Fruit fly (Drosophila melanogaster): ENCODE measurements around the gene fz4.

The fz4 gene

DNA sequence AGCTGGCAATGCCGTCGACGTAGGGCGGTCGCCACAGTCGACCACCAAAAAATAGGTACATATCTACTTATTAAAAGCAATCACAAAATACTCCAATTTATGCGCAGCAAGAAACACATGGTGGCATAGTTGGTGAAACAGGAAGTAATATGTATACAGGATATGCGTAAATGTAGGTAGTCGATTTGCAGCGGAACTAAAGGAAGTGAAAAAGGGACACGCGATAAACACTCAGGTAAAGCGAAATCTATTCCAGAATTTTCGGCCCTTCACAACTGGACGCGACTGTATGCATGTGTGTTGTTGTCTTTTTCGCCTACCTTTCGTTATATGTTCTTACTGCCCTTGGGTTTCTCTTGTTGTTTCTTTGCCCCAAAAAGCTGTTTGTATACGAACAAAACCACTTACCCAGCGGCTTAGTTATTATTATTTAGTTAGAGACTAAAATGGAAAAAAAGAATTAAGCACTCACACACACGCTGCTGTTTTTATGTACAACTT, 13.6 kb downstream of the fz4 start (continued):
- TF ChIP-seq Blimp-1 (GFP tag; optimal IDR thresholded peaks at IDR 0.05) (peak; percentile 53), acj6 (GFP tag; optimal IDR thresholded peaks at IDR 0.05) (peak; percentile 58), CG8632 (GFP tag; optimal IDR thresholded peaks at IDR 0.05) (peak; percentile 77), pdm3 (GFP tag; optimal IDR thresholded peaks at IDR 0.05) (peak; percentile 74), CG9139 (GFP tag; optimal IDR thresholded peaks at IDR 0.05) (peak; percentile 46), fkh (GFP tag; optimal IDR thresholded peaks at IDR 0.05) (peak; percentile 67), CG11902 (GFP tag; optimal IDR thresholded peaks at IDR 0.05) (peak; percentile 61), CG10631 (GFP tag; optimal IDR thresholded peaks at IDR 0.05) (peak; percentile 66)

DNA sequence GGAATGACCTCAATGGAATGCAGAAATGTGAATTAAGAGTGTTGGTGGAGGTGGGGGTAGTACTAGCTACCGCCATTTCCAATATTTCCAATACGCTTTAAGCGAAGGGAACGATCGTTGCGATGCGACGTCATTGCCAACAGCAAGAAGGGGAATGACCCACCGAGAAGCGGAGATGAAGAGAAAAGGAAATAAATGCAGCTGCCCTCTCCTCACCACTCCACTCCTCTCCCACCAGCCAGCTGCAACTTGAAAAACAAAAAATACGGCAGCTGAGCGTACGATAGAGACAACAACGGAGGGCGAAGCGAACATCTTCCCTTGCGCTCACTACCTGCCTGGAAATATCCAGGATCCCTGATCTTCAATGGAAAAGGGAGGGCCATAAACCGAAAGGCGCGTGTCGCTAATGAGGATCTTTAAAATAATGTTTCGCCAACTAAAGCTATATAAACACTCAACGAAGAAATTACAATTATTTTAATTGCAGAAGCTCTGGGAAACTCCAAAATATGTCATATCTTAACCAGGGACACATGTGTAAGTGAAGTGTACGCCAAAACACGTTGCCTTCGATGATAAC, 14.1 kb downstream of the fz4 start:
- 0 out of 3 replicates have a peak, but pooled peaks have one; percentile 3 for TF ChIP-seq CG6163 (GFP tag; IDR thresholded peaks at IDR 0.05)
- no peak for TF ChIP-seq CG6854 (GFP tag; optimal IDR thresholded peaks at IDR 0.05)

DNA sequence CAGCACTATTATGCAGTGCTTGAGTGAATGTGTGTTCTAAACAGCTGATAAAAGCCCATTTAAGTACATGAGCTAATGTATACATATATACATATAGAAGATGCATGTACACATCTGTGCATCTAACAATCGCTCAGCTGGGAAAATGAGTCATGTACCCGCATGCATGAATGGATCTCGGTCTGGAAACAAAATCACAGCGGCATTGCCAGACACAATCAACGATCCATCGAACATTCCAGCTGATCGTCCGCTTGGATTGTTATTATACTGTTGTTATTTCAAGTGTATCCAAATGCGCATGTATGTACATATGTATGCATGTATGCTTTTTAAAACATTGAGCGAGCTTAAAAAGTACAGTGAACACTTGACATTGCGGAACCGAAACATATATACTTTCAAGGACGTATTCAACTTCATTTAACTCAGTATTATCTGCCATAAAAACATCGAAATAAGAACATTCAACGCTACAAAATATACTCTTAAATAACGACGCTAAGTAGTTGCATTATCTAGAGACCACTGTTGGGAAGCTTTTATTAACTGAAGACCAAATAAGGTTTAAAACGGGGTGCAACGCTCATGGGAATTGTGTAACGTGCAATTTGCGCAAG, 14.7 kb downstream of the fz4 start:
- TF ChIP-seq Ets96B (tag; optimal IDR thresholded peaks at IDR 0.05) (peak; percentile 76), CG6276 (GFP tag; optimal IDR thresholded peaks at IDR 0.05) (peak; percentile 79), CG3919 (GFP tag; optimal IDR thresholded peaks at IDR 0.05) (peak; percentile 82), CG1621 (tag; optimal IDR thresholded peaks at IDR 0.05) (peak; percentile 67), topi (GFP tag; optimal IDR thresholded peaks at IDR 0.05) (peak; percentile 90), fd59A (GFP tag; optimal IDR thresholded peaks at IDR 0.05) (peak; percentile 60), cyc (GFP tag; optimal IDR thresholded peaks at IDR 0.05) (peak; percentile 91), svp (GFP tag) (peak; percentile 96), Eip93F (GFP tag; optimal IDR thresholded peaks at IDR 0.05) (peak; percentile 80), Eip78C (GFP tag) (peak; percentile 95), CG32006 (GFP tag; optimal IDR thresholded peaks at IDR 0.05) (peak; percentile 85), dsx (GFP tag; optimal IDR thresholded peaks at IDR 0.05; ENCODE audit: poor library complexity, severe bottlenecking) (peak; percentile 67), Sox102F (GFP tag; optimal IDR thresholded peaks at IDR 0.05) (peak; percentile 89), Lpt (GFP tag; optimal IDR thresholded peaks at IDR 0.05) (peak; percentile 57), esn (GFP tag; optimal IDR thresholded peaks at IDR 0.05) (peak; percentile 91), achi (GFP tag; optimal IDR thresholded peaks at IDR 0.05) (peak; percentile 78), Hr38 (GFP tag; optimal IDR thresholded peaks at IDR 0.05) (peak; percentile 57), Eip75B (GFP tag; optimal IDR thresholded peaks at IDR 0.05) (peak; percentile 79), CG16779 (tag; optimal IDR thresholded peaks at IDR 0.05) (peak; percentile 71), Hr4 (GFP tag; optimal IDR thresholded peaks at IDR 0.05) (peak; percentile 88), CG8632 (GFP tag; optimal IDR thresholded peaks at IDR 0.05) (peak; percentile 78), CG11902 (GFP tag; optimal IDR thresholded peaks at IDR 0.05) (peak; percentile 79), CG8119 (GFP tag; IDR thresholded peaks at IDR 0.05) (peak; percentile 83), Hr39 (GFP tag; optimal IDR thresholded peaks at IDR 0.05) (peak; percentile 93), fkh (GFP tag; optimal IDR thresholded peaks at IDR 0.05) (peak; percentile 52), vri (GFP tag; optimal IDR thresholded peaks at IDR 0.05) (peak; percentile 74), net (GFP tag; optimal IDR thresholded peaks at IDR 0.05) (peak; percentile 75), spab (GFP tag; optimal IDR thresholded peaks at IDR 0.05) (peak; percentile 31), pdm3 (GFP tag; optimal IDR thresholded peaks at IDR 0.05) (peak; percentile 90), CG6854 (GFP tag; optimal IDR thresholded peaks at IDR 0.05) (peak; percentile 75), CG11294 (GFP tag; IDR thresholded peaks at IDR 0.05) (peak; percentile 67), CG4318 (GFP tag; optimal IDR thresholded peaks at IDR 0.05) (peak; percentile 70), CG6808 (GFP tag; optimal IDR thresholded peaks at IDR 0.05) (peak; percentile 74), fd85E (GFP tag; optimal IDR thresholded peaks at IDR 0.05) (peak; percentile 35), OdsH (GFP tag; optimal IDR thresholded peaks at IDR 0.05) (peak; percentile 85), dac (GFP tag; optimal IDR thresholded peaks at IDR 0.05) (peak; percentile 70), CG6792 (GFP tag; optimal IDR thresholded peaks at IDR 0.05) (peak; percentile 85), CG15336 (GFP tag; IDR thresholded peaks at IDR 0.05) (peak; percentile 85), ss (GFP tag; optimal IDR thresholded peaks at IDR 0.05) (peak; percentile 56 to 78), CG3032 (tag; optimal IDR thresholded peaks at IDR 0.05) (peak; percentile 76)

Measured in whole organism, prepupa.